Worm (Caenorhabditis elegans): ENCODE measurements around the gene grd-7.

grd-7 gene

ce11 chrX:7316485-7317391, 47.5 kb upstream of the grd-7 start, which contains the start of the genes spp-2 and spp-6 (continued):
- TF ChIP-seq F37D6.2 (tag; optimal IDR thresholded peaks at IDR 0.05) (no peak), zip-11 (GFP tag; IDR thresholded peaks at IDR 0.05) (no peak), lsy-2 (tag; optimal IDR thresholded peaks at IDR 0.05) (no peak), daf-19 (GFP tag; conservative IDR thresholded peaks at IDR 0.05) (no peak), aly-2 (tag; optimal IDR thresholded peaks at IDR 0.05) (no peak), lin-39 (tag; optimal IDR thresholded peaks at IDR 0.05) (no peak), egl-27 (tag; optimal IDR thresholded peaks at IDR 0.05) (no peak), nhr-77 (tag; optimal IDR thresholded peaks at IDR 0.05) (peak; percentile 0), rbr-2 (tag; optimal IDR thresholded peaks at IDR 0.05) (no peak), hlh-30 (tag; optimal IDR thresholded peaks at IDR 0.05; ENCODE audit: insufficient read depth) (no peak), T20F7.1 (GFP tag; optimal IDR thresholded peaks at IDR 0.05) (no peak), dve-1 (tag; optimal IDR thresholded peaks at IDR 0.05; ENCODE audit: insufficient read depth) (peak; percentile 86), dpl-1 (GFP tag; optimal IDR thresholded peaks at IDR 0.05) (no peak), zfp-2 (tag; optimal IDR thresholded peaks at IDR 0.05) (no peak), pqm-1 (tag; optimal IDR thresholded peaks at IDR 0.05) (peak; percentile 96), nhr-111 (GFP tag; optimal IDR thresholded peaks at IDR 0.05) (no peak), nhr-102 (tag; optimal IDR thresholded peaks at IDR 0.05) (peak; percentile 10), Y48G9A.11 (GFP tag; IDR thresholded peaks at IDR 0.05) (no peak), ceh-20 (GFP tag; IDR thresholded peaks at IDR 0.05) (peak; percentile 55; the same call in 1 of the 2 replicates), sdz-12 (GFP tag; optimal IDR thresholded peaks at IDR 0.05) (no peak), spr-3 (GFP tag; optimal IDR thresholded peaks at IDR 0.05) (no peak), mdl-1 (tag; optimal IDR thresholded peaks at IDR 0.05) (no peak), attf-4 (tag; optimal IDR thresholded peaks at IDR 0.05) (no peak), pha-4 (GFP tag; IDR thresholded peaks at IDR 0.05) (peak; percentile 16; the same call in 1 of the 2 replicates), pha-4 (tag; optimal IDR thresholded peaks at IDR 0.05) (no peak), T26A8.4 (GFP tag; IDR thresholded peaks at IDR 0.05) (peak; percentile 63; the same call in 1 of the 2 replicates), ceh-82 (tag; optimal IDR thresholded peaks at IDR 0.05) (no peak), dmd-8 (GFP tag; IDR thresholded peaks at IDR 0.05) (no peak), madf-5 (GFP tag; IDR thresholded peaks at IDR 0.05) (no peak), D1046.2 (GFP tag; IDR thresholded peaks at IDR 0.05) (no peak), nhr-11 (tag; optimal IDR thresholded peaks at IDR 0.05) (no peak), madf-9 (GFP tag; conservative IDR thresholded peaks at IDR 0.05) (no peak), spr-1 (tag; optimal IDR thresholded peaks at IDR 0.05) (no peak), ZK546.5 (tag; optimal IDR thresholded peaks at IDR 0.05) (no peak), ztf-7 (tag; optimal IDR thresholded peaks at IDR 0.05) (no peak), fkh-10 (GFP tag; optimal IDR thresholded peaks at IDR 0.05) (no peak), mxl-2 (GFP tag; conservative IDR thresholded peaks at IDR 0.05) (no peak), unc-39 (tag; optimal IDR thresholded peaks at IDR 0.05) (no peak), Y5F2A.4 (GFP tag; optimal IDR thresholded peaks at IDR 0.05) (no peak), nhr-25 (tag; optimal IDR thresholded peaks at IDR 0.05; ENCODE audit: borderline replicate concordance, insufficient read depth) (no peak), ces-1 (GFP tag; optimal IDR thresholded peaks at IDR 0.05) (no peak), mxl-3 (GFP tag; optimal IDR thresholded peaks at IDR 0.05) (no peak), ama-1 (optimal IDR thresholded peaks at IDR 0.05) (peak; percentile 7), lin-13 (GFP tag; optimal IDR thresholded peaks at IDR 0.05) (no peak), php-3 (GFP tag; IDR thresholded peaks at IDR 0.05) (no peak), snpc-4 (tag; optimal IDR thresholded peaks at IDR 0.05) (no peak), snpc-1.2 (GFP tag; IDR thresholded peaks at IDR 0.05) (no peak), nhr-6 (tag; optimal IDR thresholded peaks at IDR 0.05) (peak; percentile 53), mep-1 (tag; optimal IDR thresholded peaks at IDR 0.05) (no peak), gei-8 (GFP tag; optimal IDR thresholded peaks at IDR 0.05) (no peak)

Data from whole organism, L4 larva.